Worm (Caenorhabditis elegans) whole organism, L4/young adult: ENCODE results near the gene mspn-1.
A peak's percentile ranks its signal among the peaks of the same experiment; 100 is the strongest.

Experiments used
- W03F9.2 ChIP-seq: fragments of 150-350 bp; optimal IDR thresholded peaks from 2 replicates; lab custom pipeline; 2014; ENCODE audit warnings: missing biosample characterization, missing genetic modification characterization
- dao-5 ChIP-seq: sonication (generic microtip); optimal IDR thresholded peaks from 2 replicates; lab custom pipeline; 2016; ENCODE audit warnings: missing genotype, missing genetic modification characterization, moderate library complexity, missing compliant biosample characterization
- him-1 ChIP-seq: sonication (generic microtip); optimal IDR thresholded peaks from 2 replicates; lab custom pipeline; 2016; ENCODE audit warnings: missing genotype, missing genetic modification reagents, missing genetic modification characterization, missing compliant biosample characterization

DNA sequence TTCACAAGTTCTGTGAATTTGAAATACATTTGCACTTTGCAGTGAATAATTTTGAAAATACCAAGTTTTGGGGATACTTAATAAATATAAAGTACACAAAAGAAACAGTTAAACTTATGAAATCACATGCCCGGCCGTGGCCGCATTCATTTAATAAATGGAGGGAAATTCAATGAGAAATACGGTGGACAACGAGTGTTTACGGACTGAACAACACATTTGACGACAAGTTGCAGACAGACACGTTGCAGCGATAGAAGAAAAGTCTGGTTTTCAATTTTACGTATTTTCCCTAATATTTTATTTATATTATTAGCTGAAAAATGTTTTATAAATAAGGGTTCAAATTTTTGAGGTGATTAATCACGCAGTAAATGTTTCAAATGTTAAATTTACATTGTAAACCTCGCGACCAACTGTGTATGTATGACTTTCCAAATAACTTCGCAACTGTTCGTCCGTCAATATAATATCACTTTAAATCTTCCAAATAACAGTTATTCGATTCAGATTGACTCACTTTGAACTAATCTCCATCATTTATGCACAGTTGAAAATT lies 26.2 kb upstream of the mspn-1 start, which contains the start of gene copg-1:
- TF ChIP-seq W03F9.2 (tag; lab: Kevin White, UChicago) = peak; percentile 63
- no peak for TF ChIP-seq dao-5 (tag; lab: Kevin White, UChicago)
- peak; percentile 7 for TF ChIP-seq him-1 (tag; lab: Kevin White, UChicago)
